Fruit fly (Drosophila melanogaster): ENCODE results near the gene RpL17.
A peak's percentile ranks its signal among the peaks of the same experiment; 100 is the strongest.

Gene RpL17

DNA sequence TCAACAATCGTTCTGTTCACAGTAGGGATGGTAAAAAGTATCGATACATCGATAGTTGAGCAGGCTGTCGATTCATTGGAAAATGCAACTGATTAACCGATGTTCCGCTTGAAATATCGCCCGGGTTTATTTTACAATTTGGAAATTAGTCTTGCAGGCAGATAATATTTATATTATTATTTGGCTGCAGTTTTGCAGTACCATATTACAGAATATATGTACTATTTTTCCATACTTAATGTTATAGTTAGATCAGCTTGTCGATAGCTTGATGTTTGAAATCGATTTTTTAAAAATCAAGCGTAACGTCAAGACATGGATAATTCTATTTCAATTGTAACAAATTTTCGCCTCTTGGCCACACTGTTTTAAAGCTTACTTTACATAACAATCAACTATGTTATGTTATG is 49.1 kb downstream of the RpL17 start, which contains the start of gene CG14442 (continued):
- no peak for TF ChIP-seq Hmx (GFP tag; optimal IDR thresholded peaks at IDR 0.05)
- no peak for TF ChIP-seq emc (GFP tag; optimal IDR thresholded peaks at IDR 0.05)
- TF ChIP-seq CG17328 (GFP tag; IDR thresholded peaks at IDR 0.05) = no peak
- peak; percentile 91 for TF ChIP-seq ato (GFP tag; IDR thresholded peaks at IDR 0.05; ENCODE audit: partially characterized antibody)
- TF ChIP-seq Stat92E (GFP tag; optimal IDR thresholded peaks at IDR 0.05) = no peak
- no peak for TF ChIP-seq D19A (tag; optimal IDR thresholded peaks at IDR 0.05)
- no peak for TF ChIP-seq CG14014 (GFP tag; IDR thresholded peaks at IDR 0.05)
- TF ChIP-seq CG4424 (GFP tag; optimal IDR thresholded peaks at IDR 0.05) = peak; percentile 30
- TF ChIP-seq CG2889 (GFP tag; IDR thresholded peaks at IDR 0.05) = no peak
- peak; percentile 21 for TF ChIP-seq salm (tag; optimal IDR thresholded peaks at IDR 0.05)
- peak; percentile 66 for TF ChIP-seq CG14710 (tag; optimal IDR thresholded peaks at IDR 0.05)
- no peak for TF ChIP-seq CG4730 (GFP tag; IDR thresholded peaks at IDR 0.05)
- TF ChIP-seq CG7987 (GFP tag; optimal IDR thresholded peaks at IDR 0.05) = no peak
- peak; percentile 70 for TF ChIP-seq CG14441 (GFP tag; IDR thresholded peaks at IDR 0.05)
- TF ChIP-seq CG15073 (GFP tag; optimal IDR thresholded peaks at IDR 0.05) = no peak
- no peak for TF ChIP-seq corto (GFP tag; optimal IDR thresholded peaks at IDR 0.05)
- no peak for TF ChIP-seq eve (GFP tag; optimal IDR thresholded peaks at IDR 0.05)
- peak; percentile 27 for TF ChIP-seq Nf-YC (tag; optimal IDR thresholded peaks at IDR 0.05)
- no peak for TF ChIP-seq fd102C (GFP tag; optimal IDR thresholded peaks at IDR 0.05)
- no peak for TF ChIP-seq ranshi (GFP tag; IDR thresholded peaks at IDR 0.05)
- peak; percentile 45 for TF ChIP-seq CG3995 (GFP tag; optimal IDR thresholded peaks at IDR 0.05)
- no peak for TF ChIP-seq CG3065 (GFP tag; optimal IDR thresholded peaks at IDR 0.05)
- no peak for TF ChIP-seq Awh (GFP tag; IDR thresholded peaks at IDR 0.05)
- TF ChIP-seq dan (GFP tag; IDR thresholded peaks at IDR 0.05) = no peak
- no peak for TF ChIP-seq CG15696 (tag; optimal IDR thresholded peaks at IDR 0.05)
- no peak for TF ChIP-seq cato (GFP tag; optimal IDR thresholded peaks at IDR 0.05; ENCODE audit: borderline replicate concordance)
- peak; percentile 6 for TF ChIP-seq CG13624 (GFP tag; optimal IDR thresholded peaks at IDR 0.05)
- no peak for TF ChIP-seq CG9215 (GFP tag; IDR thresholded peaks at IDR 0.05)
- peak; percentile 4 for TF ChIP-seq crc (GFP tag; optimal IDR thresholded peaks at IDR 0.05)
- no peak for TF ChIP-seq ac (GFP tag; optimal IDR thresholded peaks at IDR 0.05)
- no peak for TF ChIP-seq CG30431 (GFP tag; optimal IDR thresholded peaks at IDR 0.05)
- no peak for TF ChIP-seq CG6175 (GFP tag; IDR thresholded peaks at IDR 0.05)
- TF ChIP-seq CG31441 (GFP tag; IDR thresholded peaks at IDR 0.05) = no peak
- TF ChIP-seq GATAe (GFP tag; conservative IDR thresholded peaks at IDR 0.05) = no peak
- no peak for TF ChIP-seq Usf (GFP tag; optimal IDR thresholded peaks at IDR 0.05)

DNA sequence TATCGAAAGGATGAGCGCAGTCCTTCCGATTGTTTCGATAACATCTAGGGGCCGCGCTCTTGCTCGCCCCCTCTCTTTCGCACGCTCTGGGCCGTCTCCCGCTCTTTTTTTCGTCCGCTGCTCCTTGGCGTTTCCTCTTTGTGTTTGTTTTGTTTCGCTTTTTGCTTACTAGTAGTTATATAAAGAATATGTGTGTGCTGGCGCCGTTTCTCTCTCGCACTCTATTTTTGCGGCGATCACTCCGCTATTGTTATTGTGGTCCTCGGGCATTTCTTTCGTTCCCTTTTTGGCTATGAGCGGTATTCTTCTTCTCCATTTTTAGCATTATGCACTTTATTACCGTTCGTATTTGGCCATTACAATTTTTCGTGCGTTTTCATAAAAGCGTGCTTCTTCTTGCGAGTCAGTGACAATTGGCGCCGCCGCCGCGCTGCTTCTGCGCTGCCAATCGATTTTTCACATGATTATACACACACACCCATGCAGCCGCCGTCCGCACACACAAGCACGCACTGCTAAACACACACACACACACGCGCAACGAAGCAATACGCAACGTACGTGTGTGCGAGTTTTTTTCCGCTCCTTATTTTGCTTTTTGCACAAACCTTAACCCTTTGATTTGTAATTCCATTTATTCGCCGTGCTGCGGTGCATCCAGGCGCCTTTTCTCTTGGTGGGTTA is 49.8 kb downstream of the RpL17 start:
- TF ChIP-seq CG8765 (GFP tag; IDR thresholded peaks at IDR 0.05) (no peak), Elba2 (GFP tag; optimal IDR thresholded peaks at IDR 0.05) (peak; percentile 37), crc (GFP tag; optimal IDR thresholded peaks at IDR 0.05) (no peak), grau (tag; optimal IDR thresholded peaks at IDR 0.05) (no peak), CG7987 (GFP tag; optimal IDR thresholded peaks at IDR 0.05) (no peak), CG1832 (GFP tag; optimal IDR thresholded peaks at IDR 0.05) (peak; percentile 34), gfzf (GFP tag; optimal IDR thresholded peaks at IDR 0.05) (no peak), klu (GFP tag; IDR thresholded peaks at IDR 0.05) (no peak), onecut (GFP tag; IDR thresholded peaks at IDR 0.05) (peak; percentile 100), CG6175 (GFP tag; IDR thresholded peaks at IDR 0.05) (no peak), CG10543 (GFP tag; optimal IDR thresholded peaks at IDR 0.05) (peak; percentile 58), CG11696 (GFP tag; IDR thresholded peaks at IDR 0.05) (no peak), Kr (GFP tag; optimal IDR thresholded peaks at IDR 0.05) (peak; percentile 42), CG15479 (GFP tag; optimal IDR thresholded peaks at IDR 0.05) (peak; percentile 63), Med (GFP tag) (peak; percentile 38), Dref (GFP tag; IDR thresholded peaks at IDR 0.05) (peak; percentile 53), sna (GFP tag; IDR thresholded peaks at IDR 0.05; ENCODE audit: partially characterized antibody) (no peak), CG17385 (GFP tag; optimal IDR thresholded peaks at IDR 0.05) (peak; percentile 95), Adf1 (GFP tag; IDR thresholded peaks at IDR 0.05) (peak; percentile 96), MESR4 (GFP tag; optimal IDR thresholded peaks at IDR 0.05) (peak; percentile 65)

Data from whole organism, embryonic.